Fruit fly (Drosophila melanogaster): Measurements from ENCODE around the gene COX8.

Gene COX8

dm6 chr3L:21574296-21574745, 35.1 kb upstream of the COX8 start (continued):
- TF ChIP-seq CG12104 (GFP tag; optimal IDR thresholded peaks at IDR 0.05), result no peak
- TF ChIP-seq CG12236 (GFP tag; optimal IDR thresholded peaks at IDR 0.05), result no peak
- no peak for TF ChIP-seq CG7372 (GFP tag; IDR thresholded peaks at IDR 0.05)
- no peak for TF ChIP-seq CG5180 (GFP tag; optimal IDR thresholded peaks at IDR 0.05)
- no peak for TF ChIP-seq fd64A (GFP tag; optimal IDR thresholded peaks at IDR 0.05)
- no peak for TF ChIP-seq bigmax (GFP tag; optimal IDR thresholded peaks at IDR 0.05)
- TF ChIP-seq CG6765 (GFP tag; optimal IDR thresholded peaks at IDR 0.05), result no peak
- TF ChIP-seq tin (GFP tag; optimal IDR thresholded peaks at IDR 0.05), result no peak
- peak; percentile 45 for TF ChIP-seq HmgD (GFP tag; optimal IDR thresholded peaks at IDR 0.05)
- TF ChIP-seq CG4328 (GFP tag; optimal IDR thresholded peaks at IDR 0.05), result no peak
- TF ChIP-seq D19A (tag; optimal IDR thresholded peaks at IDR 0.05), result peak; percentile 22
- TF ChIP-seq Jarid2 (GFP tag; optimal IDR thresholded peaks at IDR 0.05), result no peak
- no peak for TF ChIP-seq ranshi (GFP tag; IDR thresholded peaks at IDR 0.05)
- TF ChIP-seq CG30431 (GFP tag; optimal IDR thresholded peaks at IDR 0.05), result no peak
- TF ChIP-seq lilli (GFP tag; optimal IDR thresholded peaks at IDR 0.05), result peak; percentile 8
- no peak for TF ChIP-seq CG3847 (GFP tag; IDR thresholded peaks at IDR 0.05)
- TF ChIP-seq CG17912 (GFP tag; optimal IDR thresholded peaks at IDR 0.05), result no peak
- no peak for TF ChIP-seq Oaz (GFP tag; IDR thresholded peaks at IDR 0.05)
- no peak for TF ChIP-seq CG16863 (GFP tag; optimal IDR thresholded peaks at IDR 0.05)
- no peak for TF ChIP-seq gcm2 (GFP tag; optimal IDR thresholded peaks at IDR 0.05)
- TF ChIP-seq D (optimal IDR thresholded peaks at IDR 0.05), result no peak
- TF ChIP-seq D (GFP tag; optimal IDR thresholded peaks at IDR 0.05), result no peak
- TF ChIP-seq CG8944 (GFP tag; optimal IDR thresholded peaks at IDR 0.05), result no peak
- no peak for TF ChIP-seq Elba2 (GFP tag; optimal IDR thresholded peaks at IDR 0.05)
- TF ChIP-seq CG3726 (GFP tag; IDR thresholded peaks at IDR 0.05), result no peak
- TF ChIP-seq Dp (GFP tag; optimal IDR thresholded peaks at IDR 0.05), result peak; percentile 13
- TF ChIP-seq pan (optimal IDR thresholded peaks at IDR 0.05), result no peak
- TF ChIP-seq pan (GFP tag; optimal IDR thresholded peaks at IDR 0.05 in 1 of 2, IDR thresholded peaks at IDR 0.05 in 1 of 2), result no peak
- TF ChIP-seq Neu2 (GFP tag; optimal IDR thresholded peaks at IDR 0.05; ENCODE audit: borderline replicate concordance), result no peak
- no peak for TF ChIP-seq Atf6 (GFP tag; IDR thresholded peaks at IDR 0.05)
- TF ChIP-seq Dek (tag; optimal IDR thresholded peaks at IDR 0.05), result no peak
- no peak for TF ChIP-seq bcd (GFP tag; optimal IDR thresholded peaks at IDR 0.05)
- no peak for TF ChIP-seq Hr78 (GFP tag; optimal IDR thresholded peaks at IDR 0.05)
- TF ChIP-seq CG6254 (GFP tag; optimal IDR thresholded peaks at IDR 0.05), result no peak
- no peak for TF ChIP-seq Ptx1 (GFP tag; IDR thresholded peaks at IDR 0.05)
- TF ChIP-seq CG17361 (GFP tag; IDR thresholded peaks at IDR 0.05), result no peak
- TF ChIP-seq stwl (tag; optimal IDR thresholded peaks at IDR 0.05), result peak; percentile 58
- no peak for TF ChIP-seq CG1792 (GFP tag; optimal IDR thresholded peaks at IDR 0.05)
- TF ChIP-seq Hey (tag; optimal IDR thresholded peaks at IDR 0.05), result no peak
- no peak for TF ChIP-seq sna (GFP tag; IDR thresholded peaks at IDR 0.05; ENCODE audit: partially characterized antibody)

dm6 chr3L:21573831-21574230, 34.6 kb upstream of the COX8 start, which contains the start of gene EMC10:
Gene EMC10 (plus strand): TSS chr3L:21574131.
- TF ChIP-seq pum (GFP tag; optimal IDR thresholded peaks at IDR 0.05) (no peak), CG14710 (tag; optimal IDR thresholded peaks at IDR 0.05) (no peak), dati (GFP tag; IDR thresholded peaks at IDR 0.05) (no peak), Chrac-16 (GFP tag; optimal IDR thresholded peaks at IDR 0.05) (no peak), sqz (GFP tag; optimal IDR thresholded peaks at IDR 0.05) (no peak), CG6689 (GFP tag; IDR thresholded peaks at IDR 0.05) (no peak), zfh1 (GFP tag; IDR thresholded peaks at IDR 0.05) (no peak), CG13123 (GFP tag; optimal IDR thresholded peaks at IDR 0.05) (no peak), CG30431 (GFP tag; optimal IDR thresholded peaks at IDR 0.05) (no peak), CG10274 (GFP tag; optimal IDR thresholded peaks at IDR 0.05) (no peak), CG9876 (GFP tag; optimal IDR thresholded peaks at IDR 0.05) (no peak), CG15514 (GFP tag; optimal IDR thresholded peaks at IDR 0.05) (no peak), dpn (GFP tag; optimal IDR thresholded peaks at IDR 0.05) (no peak), eyg (GFP tag; optimal IDR thresholded peaks at IDR 0.05) (no peak)

Measured in whole organism, embryonic.